Fruit fly (Drosophila melanogaster) whole organism, embryonic: ENCODE results near the gene CG6959.

ENCODE experiments used
- B-H2 ChIP-seq: fragments of 200-800 bp; sonication (Bioruptor generic); optimal IDR thresholded peaks from 2 replicates; lab custom pipeline; 2018; ENCODE audit warnings: missing biosample characterization, mild to moderate bottlenecking, missing genetic modification characterization
- Blimp-1 ChIP-seq: fragments of 200-800 bp; sonication (Bioruptor generic); optimal IDR thresholded peaks from 3 replicates; lab custom pipeline; 2018; ENCODE audit warnings: missing biosample characterization, missing genetic modification characterization, mild to moderate bottlenecking, moderate library complexity, missing genetic modification reagents
- Bteb2 ChIP-seq: fragments of 200-800 bp; sonication (Bioruptor generic); optimal IDR thresholded peaks from 2 replicates; lab custom pipeline; 2016; ENCODE audit warnings: missing biosample characterization, missing genetic modification characterization
- CG10147 ChIP-seq: fragments of 200-800 bp; sonication (Bioruptor generic); optimal IDR thresholded peaks from 2 replicates; lab custom pipeline; 2019; ENCODE audit warnings: missing biosample characterization, mild to moderate bottlenecking, missing genetic modification characterization, moderate library complexity
- CG10274 ChIP-seq: fragments of 200-800 bp; sonication (Bioruptor generic); optimal IDR thresholded peaks from 3 replicates; lab custom pipeline; 2017; ENCODE audit warnings: missing biosample characterization, mild to moderate bottlenecking, missing genetic modification characterization
- CG10431 ChIP-seq: fragments of 200-800 bp; sonication (Bioruptor generic); optimal IDR thresholded peaks from 3 replicates; lab custom pipeline; 2018; ENCODE audit warnings: missing biosample characterization, mild to moderate bottlenecking, missing genetic modification characterization
- CG12391 ChIP-seq: fragments of 200-800 bp; sonication (Bioruptor generic); optimal IDR thresholded peaks from 3 replicates; lab custom pipeline; 2018; ENCODE audit warnings: missing biosample characterization, mild to moderate bottlenecking, missing genetic modification characterization, moderate library complexity
- CG13123 ChIP-seq: fragments of 200-800 bp; sonication (Bioruptor generic); optimal IDR thresholded peaks from 2 replicates; lab custom pipeline; 2016; ENCODE audit warnings: missing biosample characterization, missing genetic modification characterization
- CG14667 ChIP-seq: fragments of 200-800 bp; sonication (Bioruptor generic); IDR thresholded peaks from 2 replicates; pipeline ENCODE4 v1.3.6; 2022; ENCODE audit warnings: missing biosample characterization, missing genetic modification characterization
- CG14965 ChIP-seq: fragments of 200-800 bp; sonication (Bioruptor generic); optimal IDR thresholded peaks from 2 replicates; lab custom pipeline; 2016; ENCODE audit warnings: missing biosample characterization, missing genetic modification characterization, borderline replicate concordance
- CG16813 ChIP-seq: fragments of 200-800 bp; sonication (Bioruptor generic); IDR thresholded peaks from 3 replicates; pipeline ENCODE4 v1.3.6; 2022; ENCODE audit warnings: missing biosample characterization, missing genetic modification characterization; ENCODE audit not compliant: partially characterized antibody
- CG17359 ChIP-seq: fragments of 200-800 bp; sonication (Bioruptor generic); optimal IDR thresholded peaks from 3 replicates; lab custom pipeline; 2018; ENCODE audit warnings: missing biosample characterization, mild to moderate bottlenecking, missing genetic modification characterization, moderate library complexity
- CG33557 ChIP-seq: fragments of 200-800 bp; sonication (Bioruptor generic); optimal IDR thresholded peaks from 2 replicates; lab custom pipeline; 2019; ENCODE audit warnings: missing biosample characterization, mild to moderate bottlenecking, missing genetic modification characterization, moderate library complexity
- CG34224 ChIP-seq: fragments of 200-800 bp; sonication (Bioruptor generic); IDR thresholded peaks from 3 replicates; pipeline ENCODE4 v1.3.6; 2022; ENCODE audit warnings: missing biosample characterization, missing genetic modification characterization; ENCODE audit not compliant: partially characterized antibody
- CG34422 ChIP-seq: fragments of 200-800 bp; sonication (Bioruptor generic); IDR thresholded peaks from 3 replicates; pipeline ENCODE4 v1.3.6; 2022; ENCODE audit warnings: missing biosample characterization, missing genetic modification characterization
- CG8281 ChIP-seq: fragments of 200-800 bp; sonication (Bioruptor generic); optimal IDR thresholded peaks from 2 replicates; lab custom pipeline; 2018; ENCODE audit warnings: missing biosample characterization, mild to moderate bottlenecking, missing genetic modification characterization, moderate library complexity
- CG9876 ChIP-seq: fragments of 200-800 bp; sonication (Bioruptor generic); optimal IDR thresholded peaks from 2 replicates; lab custom pipeline; 2016; ENCODE audit warnings: missing biosample characterization, missing genetic modification characterization
- Gsc ChIP-seq: fragments of 200-800 bp; sonication (Bioruptor generic); IDR thresholded peaks from 2 replicates; pipeline ENCODE4 v1.3.6; 2022; ENCODE audit warnings: missing biosample characterization, missing genetic modification characterization
- Gug ChIP-seq: fragments of 200-800 bp; sonication (Bioruptor generic); IDR thresholded peaks from 4 replicates; pipeline ENCODE4 v1.3.6; 2022; ENCODE audit warnings: missing biosample characterization, missing genetic modification characterization
- H15 ChIP-seq: fragments of 200-800 bp; sonication (Bioruptor generic); IDR thresholded peaks from 3 replicates; pipeline ENCODE4 v1.3.6; 2022; ENCODE audit warnings: missing biosample characterization, missing genetic modification characterization
- Hey ChIP-seq: fragments of 200-800 bp; sonication (Bioruptor generic); optimal IDR thresholded peaks from 3 replicates; lab custom pipeline; 2018; ENCODE audit warnings: missing biosample characterization, mild to moderate bottlenecking, missing genetic modification characterization
- Hmr ChIP-seq: fragments of 200-800 bp; sonication (Bioruptor generic); optimal IDR thresholded peaks from 3 replicates; lab custom pipeline; 2017; ENCODE audit warnings: mild to moderate bottlenecking, missing biosample characterization, missing genetic modification reagents, missing genetic modification characterization
- Kr ChIP-seq: fragments of 200-800 bp; sonication (Bioruptor generic); optimal IDR thresholded peaks from 2 replicates; lab custom pipeline; 2017; ENCODE audit warnings: missing biosample characterization, mild to moderate bottlenecking, missing genetic modification characterization
- MTF-1 ChIP-seq: fragments of 200-800 bp; sonication (Bioruptor generic); optimal IDR thresholded peaks from 2 replicates; lab custom pipeline; 2018; ENCODE audit warnings: missing biosample characterization, mild to moderate bottlenecking, missing genetic modification characterization, borderline replicate concordance
- Opbp ChIP-seq: fragments of 200-800 bp; sonication (Bioruptor generic); IDR thresholded peaks from 3 replicates; pipeline ENCODE4 v1.3.6; 2022; ENCODE audit warnings: missing biosample characterization, missing genetic modification characterization; ENCODE audit not compliant: partially characterized antibody
- PHDP ChIP-seq: fragments of 200-800 bp; sonication (Bioruptor generic); optimal IDR thresholded peaks from 3 replicates; lab custom pipeline; 2018; ENCODE audit warnings: missing biosample characterization, mild to moderate bottlenecking, missing genetic modification characterization, moderate library complexity
- Sox102F ChIP-seq: fragments of 200-800 bp; sonication (Bioruptor generic); optimal IDR thresholded peaks from 2 replicates; lab custom pipeline; 2018; ENCODE audit warnings: missing biosample characterization, mild to moderate bottlenecking, missing genetic modification characterization, moderate library complexity
- Sry-β ChIP-seq: fragments of 200-800 bp; sonication (Bioruptor generic); optimal IDR thresholded peaks from 2 replicates; lab custom pipeline; 2018; ENCODE audit warnings: missing biosample characterization, mild to moderate bottlenecking, missing genetic modification characterization, moderate library complexity
- Stat92E ChIP-seq, 3 experiments: fragments of >200 bp in 2 of 3; fragments of 200-800 bp in 1 of 3; sonication (Bioruptor generic) in 1 of 3; optimal IDR thresholded peaks; 2 replicates each; lab custom pipeline; 2017 to 2019; ENCODE audit warnings: missing biosample characterization in 3 of 3, missing genetic modification characterization in 3 of 3, mild to moderate bottlenecking in 1 of 3, moderate library complexity in 1 of 3
- bbx ChIP-seq: fragments of 200-800 bp; sonication (Bioruptor generic); IDR thresholded peaks from 2 replicates; pipeline ENCODE4 v1.3.6; 2022; ENCODE audit warnings: missing biosample characterization, missing genetic modification characterization; ENCODE audit not compliant: partially characterized antibody
- cg ChIP-seq: fragments of 200-800 bp; sonication (Bioruptor generic); optimal IDR thresholded peaks from 3 replicates; lab custom pipeline; 2019; ENCODE audit warnings: missing biosample characterization, mild to moderate bottlenecking, missing genetic modification characterization, moderate library complexity
- cwo ChIP-seq: fragments of 200-800 bp; sonication (Bioruptor generic); optimal IDR thresholded peaks from 3 replicates; lab custom pipeline; 2017; ENCODE audit warnings: missing biosample characterization, missing genetic modification characterization, mild to moderate bottlenecking, moderate library complexity, missing genetic modification reagents
- esg ChIP-seq: fragments of 200-800 bp; sonication (Bioruptor generic); conservative IDR thresholded peaks from 2 replicates; pipeline ENCODE4 v1.3.6; 2022; ENCODE audit warnings: missing biosample characterization, missing genetic modification characterization
- fd64A ChIP-seq: fragments of 200-800 bp; sonication (Bioruptor generic); optimal IDR thresholded peaks from 3 replicates; lab custom pipeline; 2018; ENCODE audit warnings: missing biosample characterization, mild to moderate bottlenecking, missing genetic modification characterization
- gt ChIP-seq: fragments of 200-800 bp; sonication (Bioruptor generic); IDR thresholded peaks from 2 replicates; pipeline ENCODE4 v1.3.6; 2022; ENCODE audit warnings: missing biosample characterization, missing genetic modification characterization
- hbn ChIP-seq: fragments of 200-800 bp; sonication (Bioruptor generic); IDR thresholded peaks from 2 replicates; pipeline ENCODE4 v1.3.6; 2022; ENCODE audit warnings: missing biosample characterization, missing genetic modification characterization; ENCODE audit not compliant: partially characterized antibody
- ken ChIP-seq: fragments of 200-800 bp; sonication (Bioruptor generic); IDR thresholded peaks from 3 replicates; pipeline ENCODE4 v1.3.6; 2022; ENCODE audit warnings: missing biosample characterization, missing genetic modification characterization
- lab ChIP-seq: fragments of 200-800 bp; sonication (Bioruptor generic); optimal IDR thresholded peaks from 3 replicates; lab custom pipeline; 2017; ENCODE audit warnings: missing biosample characterization, missing genetic modification characterization, mild to moderate bottlenecking, moderate library complexity, missing genetic modification reagents
- lmd ChIP-seq: fragments of 200-800 bp; sonication (Bioruptor generic); IDR thresholded peaks from 2 replicates; pipeline ENCODE4 v1.3.6; 2022; ENCODE audit warnings: missing biosample characterization, missing genetic modification characterization
- luna ChIP-seq: fragments of 200-800 bp; sonication (Bioruptor generic); optimal IDR thresholded peaks from 2 replicates; lab custom pipeline; 2016; ENCODE audit warnings: missing biosample characterization, missing genetic modification characterization
- nerfin-1 ChIP-seq: fragments of 200-800 bp; sonication (Bioruptor generic); optimal IDR thresholded peaks from 3 replicates; lab custom pipeline; 2019; ENCODE audit warnings: missing biosample characterization, mild to moderate bottlenecking, missing genetic modification characterization, moderate library complexity
- nom ChIP-seq: fragments of 200-800 bp; sonication (Bioruptor generic); optimal IDR thresholded peaks from 2 replicates; lab custom pipeline; 2017; ENCODE audit warnings: missing biosample characterization, missing genetic modification characterization, mild to moderate bottlenecking, moderate library complexity, missing genetic modification reagents
- odd ChIP-seq: fragments of 200-800 bp; sonication (Bioruptor generic); optimal IDR thresholded peaks from 2 replicates; lab custom pipeline; 2017; ENCODE audit warnings: missing biosample characterization, mild to moderate bottlenecking, missing genetic modification characterization
- onecut ChIP-seq: fragments of 200-800 bp; sonication (Bioruptor generic); IDR thresholded peaks from 2 replicates; pipeline ENCODE4 v1.3.6; 2022; ENCODE audit warnings: missing biosample characterization, missing genetic modification characterization
- pita ChIP-seq: fragments of 200-800 bp; sonication (Bioruptor generic); optimal IDR thresholded peaks from 2 replicates; lab custom pipeline; 2017; ENCODE audit warnings: missing biosample characterization, mild to moderate bottlenecking, missing genetic modification characterization
- slou ChIP-seq: fragments of 200-800 bp; sonication (Bioruptor generic); optimal IDR thresholded peaks from 3 replicates; lab custom pipeline; 2016; ENCODE audit warnings: missing biosample characterization, missing genetic modification characterization
- ssp ChIP-seq: fragments of 200-800 bp; sonication (Bioruptor generic); IDR thresholded peaks from 2 replicates; pipeline ENCODE4 v1.3.6; 2022; ENCODE audit warnings: missing biosample characterization, missing genetic modification characterization
- zen2 ChIP-seq: fragments of 200-800 bp; sonication (Bioruptor generic); IDR thresholded peaks from 3 replicates; pipeline ENCODE4 v1.3.6; 2022; ENCODE audit warnings: missing biosample characterization, missing genetic modification characterization; ENCODE audit not compliant: partially characterized antibody

The CG6959 gene

dm6 chr3R:11780181-11780688, 89.0 kb downstream of the CG6959 start (continued):
- TF ChIP-seq Gug: peak; percentile 87
- peak; percentile 100 for TF ChIP-seq CG10274 (GFP tag; lab: Kevin White, UChicago)
- peak; percentile 86 for TF ChIP-seq nom (GFP tag; lab: Kevin White, UChicago)
- no peak for TF ChIP-seq CG34224 (GFP tag; lab: Robert Waterston, UW)
- TF ChIP-seq CG34422 (GFP tag; lab: Robert Waterston, UW): peak; percentile 90; the same call in 2 of the 3 replicates
- TF ChIP-seq esg (GFP tag; lab: Robert Waterston, UW): peak; percentile 78
- peak; percentile 86 for TF ChIP-seq lmd (GFP tag; lab: Robert Waterston, UW)
- peak in 1 of 3 experiments; percentile 91 for TF ChIP-seq Stat92E (GFP tag; optimal IDR thresholded peaks at IDR 0.05; lab: Kevin White, UChicago)
- no peak for TF ChIP-seq Hey (tag; lab: Kevin White, UChicago)
- peak; percentile 84 for TF ChIP-seq ken (GFP tag; lab: Robert Waterston, UW)
- TF ChIP-seq zen2 (GFP tag; lab: Robert Waterston, UW): no peak
- TF ChIP-seq luna (GFP tag; lab: Kevin White, UChicago): no peak
- peak; percentile 38 for TF ChIP-seq fd64A (GFP tag; lab: Kevin White, UChicago)
- TF ChIP-seq CG14667 (GFP tag; lab: Robert Waterston, UW): peak; percentile 62
- peak; percentile 95 for TF ChIP-seq CG17359 (tag; lab: Kevin White, UChicago)
- TF ChIP-seq cwo (GFP tag; lab: Kevin White, UChicago): peak; percentile 62
- TF ChIP-seq Opbp (GFP tag; lab: Robert Waterston, UW): no peak
- TF ChIP-seq B-H2 (GFP tag; lab: Kevin White, UChicago): no peak
- peak; percentile 79 for TF ChIP-seq gt (GFP tag; lab: Robert Waterston, UW)
- peak; percentile 78 for TF ChIP-seq cg (GFP tag; lab: Kevin White, UChicago)
- peak; percentile 75 for TF ChIP-seq Gsc (GFP tag; lab: Robert Waterston, UW)
- TF ChIP-seq CG9876 (GFP tag; lab: Kevin White, UChicago): no peak
- TF ChIP-seq CG14965: no peak
- no peak for TF ChIP-seq bbx
- TF ChIP-seq CG13123 (GFP tag; lab: Kevin White, UChicago): peak; percentile 78
- peak; percentile 92 for TF ChIP-seq nerfin-1
- TF ChIP-seq CG16813: no peak
- peak; percentile 90 for TF ChIP-seq onecut (GFP tag; lab: Robert Waterston, UW)
- peak; percentile 86 for TF ChIP-seq H15 (GFP tag; lab: Robert Waterston, UW)
- TF ChIP-seq PHDP: peak; percentile 91
- no peak for TF ChIP-seq Bteb2 (GFP tag; lab: Kevin White, UChicago)
- peak; percentile 74 for TF ChIP-seq CG10147 (GFP tag; lab: Kevin White, UChicago)
- peak; percentile 65 for TF ChIP-seq Sry-β (GFP tag; lab: Kevin White, UChicago)
- peak; percentile 76 for TF ChIP-seq lab (GFP tag; lab: Kevin White, UChicago)
- TF ChIP-seq Hmr (GFP tag; lab: Kevin White, UChicago): peak; percentile 47
- TF ChIP-seq Blimp-1 (GFP tag; lab: Kevin White, UChicago): peak; percentile 93
- peak; percentile 96 for TF ChIP-seq Sox102F (GFP tag; lab: Kevin White, UChicago)
- peak; percentile 33 for TF ChIP-seq Kr
- peak; percentile 81 for TF ChIP-seq odd (GFP tag; lab: Kevin White, UChicago)
- TF ChIP-seq CG12391 (tag; lab: Kevin White, UChicago): peak; percentile 97
- TF ChIP-seq hbn (GFP tag; lab: Robert Waterston, UW): no peak
- TF ChIP-seq ssp (GFP tag; lab: Robert Waterston, UW): peak; percentile 80
- peak; percentile 74 for TF ChIP-seq CG8281 (tag; lab: Kevin White, UChicago)
- no peak for TF ChIP-seq pita (GFP tag; lab: Kevin White, UChicago)
- peak; percentile 87 for TF ChIP-seq CG10431 (GFP tag; lab: Kevin White, UChicago)
- peak; percentile 97 for TF ChIP-seq CG33557 (GFP tag; lab: Kevin White, UChicago)
- TF ChIP-seq MTF-1 (GFP tag; lab: Kevin White, UChicago): peak; percentile 85
- TF ChIP-seq slou (GFP tag; lab: Kevin White, UChicago): peak; percentile 34
